Worm (Caenorhabditis elegans) whole organism, early embryonic: ENCODE measurements around the gene frpr-4.

Source experiments
- ama-1 ChIP-seq: fragments of 150-350 bp; optimal IDR thresholded peaks from 2 replicates; lab custom pipeline; 2014
- scrt-1 ChIP-seq: fragments of 200-800 bp; sonication (Bioruptor generic); IDR thresholded peaks from 2 replicates; pipeline ENCODE4 v1.3.6; 2022; ENCODE audit warnings: missing genetic modification characterization, missing compliant biosample characterization
- tbx-11 ChIP-seq: fragments of 200-800 bp; sonication (Bioruptor generic); IDR thresholded peaks from 2 replicates; pipeline ENCODE4 v1.3.6; 2022; ENCODE audit warnings: missing genetic modification characterization, missing compliant biosample characterization
- tbx-37 ChIP-seq: fragments of 200-800 bp; sonication (Bioruptor generic); conservative IDR thresholded peaks from 2 replicates; pipeline ENCODE4 v1.3.6; 2022; ENCODE audit warnings: missing genetic modification reagents, missing genetic modification characterization, missing compliant biosample characterization

ce11 chrII:5225284-5225683, 30.1 kb downstream of the frpr-4 start, which contains the start of gene dsh-1:
- no peak for TF ChIP-seq scrt-1 (GFP tag; lab: Robert Waterston, UW)
- TF ChIP-seq tbx-11 = no peak
- no peak for TF ChIP-seq ama-1 (lab: Kevin White, UChicago)
- no peak for TF ChIP-seq tbx-37
